Worm (Caenorhabditis elegans): ENCODE results near the gene add-2.

DNA sequence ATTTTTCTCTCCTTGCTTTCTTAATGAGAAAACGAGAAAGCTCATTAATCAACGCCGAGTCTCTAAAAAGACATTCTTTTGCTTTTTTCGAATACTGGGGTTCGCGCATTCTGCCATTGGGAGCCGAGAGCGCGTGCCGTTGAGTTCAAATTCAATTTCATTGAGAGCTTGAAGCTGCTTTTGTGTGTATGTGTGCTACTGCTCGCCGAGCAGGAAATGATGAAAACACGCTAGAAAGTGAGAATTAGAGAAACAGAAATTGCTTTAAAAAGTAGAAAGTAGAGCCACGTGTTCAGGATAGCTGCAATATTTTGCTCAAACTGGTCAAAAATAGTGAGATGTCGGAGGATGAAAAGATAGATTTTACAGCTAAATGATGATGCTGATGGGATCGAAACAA, 12.5 kb upstream of the add-2 start:
- TF ChIP-seq ama-1 (optimal IDR thresholded peaks at IDR 0.05) (no peak), flt-1 (GFP tag; IDR thresholded peaks at IDR 0.05) (no peak), tbx-11 (GFP tag; IDR thresholded peaks at IDR 0.05) (no peak), ceh-36 (tag; optimal IDR thresholded peaks at IDR 0.05) (no peak), hmbx-1 (tag; optimal IDR thresholded peaks at IDR 0.05) (no peak), pes-1 (GFP tag; IDR thresholded peaks at IDR 0.05) (no peak), sea-1 (GFP tag; conservative IDR thresholded peaks at IDR 0.05) (no peak), B0310.2 (tag; optimal IDR thresholded peaks at IDR 0.05) (no peak), ets-7 (tag; optimal IDR thresholded peaks at IDR 0.05) (no peak), ceh-13 (GFP tag; optimal IDR thresholded peaks at IDR 0.05) (no peak), scrt-1 (GFP tag; IDR thresholded peaks at IDR 0.05) (no peak), tra-4 (tag; optimal IDR thresholded peaks at IDR 0.05) (no peak)
